Fruit fly (Drosophila melanogaster) whole organism, embryonic: ENCODE data around the gene CG33127.
A peak's percentile ranks its signal among the peaks of the same experiment; 100 is the strongest.

ENCODE experiments used
- BEAF-32 ChIP-seq: fragments of 200-800 bp; sonication (Bioruptor generic); optimal IDR thresholded peaks from 3 replicates; lab custom pipeline; 2017; ENCODE audit warnings: missing biosample characterization, missing genetic modification characterization, mild to moderate bottlenecking, moderate library complexity, missing genetic modification reagents
- BtbVII ChIP-seq: fragments of 200-800 bp; sonication (Bioruptor generic); optimal IDR thresholded peaks from 3 replicates; lab custom pipeline; 2017; ENCODE audit warnings: missing biosample characterization, mild to moderate bottlenecking, missing genetic modification characterization
- CG1024 ChIP-seq: fragments of 200-800 bp; sonication (Bioruptor generic); IDR thresholded peaks from 2 replicates; pipeline ENCODE4 v1.3.6; 2022; ENCODE audit warnings: missing biosample characterization, missing genetic modification characterization
- CG11398 ChIP-seq: fragments of 200-800 bp; sonication (Bioruptor generic); optimal IDR thresholded peaks from 2 replicates; lab custom pipeline; 2016; ENCODE audit warnings: missing biosample characterization, missing genetic modification characterization
- CG11456 ChIP-seq: fragments of 200-800 bp; sonication (Bioruptor generic); IDR thresholded peaks from 3 replicates; pipeline ENCODE4 v1.3.6; 2022; ENCODE audit warnings: missing biosample characterization, missing genetic modification characterization
- CG11696 ChIP-seq: fragments of 200-800 bp; sonication (Bioruptor generic); IDR thresholded peaks from 2 replicates; pipeline ENCODE4 v1.3.6; 2022; ENCODE audit warnings: missing biosample characterization, missing genetic modification characterization
- CG13296 ChIP-seq: fragments of 200-800 bp; sonication (Bioruptor generic); optimal IDR thresholded peaks from 3 replicates; lab custom pipeline; 2018; ENCODE audit warnings: missing biosample characterization, mild to moderate bottlenecking, missing genetic modification characterization
- CG14014 ChIP-seq: fragments of 200-800 bp; sonication (Bioruptor generic); IDR thresholded peaks from 2 replicates; pipeline ENCODE4 v1.3.6; 2022; ENCODE audit warnings: missing biosample characterization, missing genetic modification characterization
- CG14667 ChIP-seq: fragments of 200-800 bp; sonication (Bioruptor generic); IDR thresholded peaks from 2 replicates; pipeline ENCODE4 v1.3.6; 2022; ENCODE audit warnings: missing biosample characterization, missing genetic modification characterization
- CG14710 ChIP-seq: fragments of 200-800 bp; sonication (Bioruptor generic); optimal IDR thresholded peaks from 3 replicates; lab custom pipeline; 2019; ENCODE audit warnings: missing biosample characterization, mild to moderate bottlenecking, missing genetic modification characterization, moderate library complexity
- CG16779 ChIP-seq: fragments of 200-800 bp; sonication (Bioruptor generic); IDR thresholded peaks from 2 replicates; pipeline ENCODE4 v1.3.6; 2022; ENCODE audit warnings: missing biosample characterization, missing genetic modification characterization
- CG18599 ChIP-seq: fragments of 200-800 bp; sonication (Bioruptor generic); optimal IDR thresholded peaks from 3 replicates; lab custom pipeline; 2017; ENCODE audit warnings: missing biosample characterization, missing genetic modification characterization, mild to moderate bottlenecking, moderate library complexity, missing genetic modification reagents
- CG18619 ChIP-seq: fragments of 200-800 bp; sonication (Bioruptor generic); optimal IDR thresholded peaks from 3 replicates; lab custom pipeline; 2017; ENCODE audit warnings: missing biosample characterization, mild to moderate bottlenecking, missing genetic modification characterization
- CG2199 ChIP-seq: fragments of 200-800 bp; sonication (Bioruptor generic); IDR thresholded peaks from 3 replicates; pipeline ENCODE4 v1.3.6; 2022; ENCODE audit warnings: missing biosample characterization, missing genetic modification characterization
- CG6813 ChIP-seq: fragments of 200-800 bp; sonication (Bioruptor generic); optimal IDR thresholded peaks from 2 replicates; lab custom pipeline; 2017; ENCODE audit warnings: missing biosample characterization, missing genetic modification characterization, mild to moderate bottlenecking, moderate library complexity, missing genetic modification reagents
- CG7357 ChIP-seq: fragments of 200-800 bp; sonication (Bioruptor generic); IDR thresholded peaks from 3 replicates; pipeline ENCODE4 v1.3.6; 2022; ENCODE audit warnings: missing biosample characterization, missing genetic modification characterization
- CG7556 ChIP-seq: fragments of 200-800 bp; sonication (Bioruptor generic); optimal IDR thresholded peaks from 2 replicates; lab custom pipeline; 2017; ENCODE audit warnings: missing biosample characterization, mild to moderate bottlenecking, missing genetic modification characterization
- CG7963 ChIP-seq: fragments of 200-800 bp; sonication (Bioruptor generic); IDR thresholded peaks from 3 replicates; pipeline ENCODE4 v1.3.6; 2022; ENCODE audit warnings: missing biosample characterization, missing genetic modification characterization; ENCODE audit not compliant: partially characterized antibody
- CG8290 ChIP-seq, 3 experiments: fragments of 200-800 bp; sonication (Bioruptor generic); optimal IDR thresholded peaks; 2 replicates each; lab custom pipeline; 2016 to 2019; ENCODE audit warnings: missing biosample characterization in 3 of 3, missing genetic modification characterization in 3 of 3, mild to moderate bottlenecking in 2 of 3, moderate library complexity in 1 of 3
- CG8765 ChIP-seq: fragments of 200-800 bp; sonication (Bioruptor generic); IDR thresholded peaks from 2 replicates; pipeline ENCODE4 v1.3.6; 2022; ENCODE audit warnings: missing biosample characterization, missing genetic modification characterization
- CG9727 ChIP-seq: fragments of 200-800 bp; sonication (Bioruptor generic); optimal IDR thresholded peaks from 3 replicates; lab custom pipeline; 2017; ENCODE audit warnings: missing biosample characterization, mild to moderate bottlenecking, missing genetic modification characterization
- D19A ChIP-seq: fragments of 200-800 bp; optimal IDR thresholded peaks from 3 replicates; lab custom pipeline; 2019; ENCODE audit warnings: missing biosample characterization, mild to moderate bottlenecking, missing genetic modification characterization, moderate library complexity
- Fer2 ChIP-seq: fragments of 200-800 bp; sonication (Bioruptor generic); optimal IDR thresholded peaks from 2 replicates; lab custom pipeline; 2018; ENCODE audit warnings: missing biosample characterization, mild to moderate bottlenecking, missing genetic modification characterization, moderate library complexity
- HmgD ChIP-seq: fragments of 200-800 bp; sonication (Bioruptor generic); optimal IDR thresholded peaks from 3 replicates; lab custom pipeline; 2016; ENCODE audit warnings: missing biosample characterization, missing genetic modification characterization
- Mad ChIP-seq: fragments of 200-800 bp; sonication (Bioruptor generic); optimal IDR thresholded peaks from 2 replicates; lab custom pipeline; 2016; ENCODE audit warnings: missing biosample characterization, missing genetic modification characterization
- Max ChIP-seq: fragments of 200-800 bp; sonication (Bioruptor generic); optimal IDR thresholded peaks from 2 replicates; lab custom pipeline; 2016; ENCODE audit warnings: missing biosample characterization, mild to moderate bottlenecking, missing genetic modification characterization
- Pdp1 ChIP-seq, 2 experiments: fragments of 200-800 bp; sonication (Bioruptor generic); optimal IDR thresholded peaks; 3 replicates each; lab custom pipeline; 2016; ENCODE audit warnings: missing biosample characterization in 2 of 2, missing genetic modification characterization in 2 of 2, mild to moderate bottlenecking in 1 of 2, moderate library complexity in 1 of 2
- Rfx ChIP-seq: fragments of 200-800 bp; sonication (Bioruptor generic); IDR thresholded peaks from 2 replicates; pipeline ENCODE4 v1.3.6; 2022; ENCODE audit warnings: missing biosample characterization, missing genetic modification characterization
- Ssrp ChIP-seq: fragments of 200-800 bp; sonication (Bioruptor generic); optimal IDR thresholded peaks from 2 replicates; lab custom pipeline; 2018; ENCODE audit warnings: missing biosample characterization, mild to moderate bottlenecking, missing genetic modification characterization, moderate library complexity
- ab ChIP-seq: fragments of 200-800 bp; sonication (Bioruptor generic); optimal IDR thresholded peaks from 2 replicates; lab custom pipeline; 2016; ENCODE audit warnings: missing biosample characterization, missing genetic modification characterization
- ac ChIP-seq: fragments of 200-800 bp; sonication (Bioruptor generic); optimal IDR thresholded peaks from 3 replicates; lab custom pipeline; 2017; ENCODE audit warnings: missing biosample characterization, mild to moderate bottlenecking, missing genetic modification characterization
- aop ChIP-seq: fragments of 200-800 bp; sonication (Bioruptor generic); IDR thresholded peaks from 2 replicates; pipeline ENCODE4 v1.3.6; 2022; ENCODE audit warnings: missing biosample characterization, missing genetic modification characterization
- ash1 ChIP-seq: fragments of 200-800 bp; sonication (Bioruptor generic); optimal IDR thresholded peaks from 2 replicates; lab custom pipeline; 2018; ENCODE audit warnings: missing biosample characterization, mild to moderate bottlenecking, missing genetic modification characterization
- bigmax ChIP-seq: fragments of 200-800 bp; sonication (Bioruptor generic); optimal IDR thresholded peaks from 2 replicates; lab custom pipeline; 2018; ENCODE audit warnings: missing biosample characterization, mild to moderate bottlenecking, missing genetic modification characterization
- bowl ChIP-seq: fragments of 200-800 bp; sonication (Bioruptor generic); IDR thresholded peaks from 2 replicates; pipeline ENCODE4 v1.3.6; 2022; ENCODE audit warnings: missing biosample characterization, missing genetic modification characterization
- cad ChIP-seq: fragments of >200 bp; optimal IDR thresholded peaks from 2 replicates; lab custom pipeline; 2017; ENCODE audit warnings: missing biosample characterization, missing genetic modification characterization
- cato ChIP-seq: fragments of 200-800 bp; sonication (Bioruptor generic); optimal IDR thresholded peaks from 2 replicates; lab custom pipeline; 2016; ENCODE audit warnings: missing biosample characterization, missing genetic modification characterization, borderline replicate concordance
- caup ChIP-seq: fragments of 200-800 bp; sonication (Bioruptor generic); optimal IDR thresholded peaks from 3 replicates; lab custom pipeline; 2017; ENCODE audit warnings: missing biosample characterization, mild to moderate bottlenecking, missing genetic modification characterization, moderate library complexity; ENCODE audit not compliant: severe bottlenecking
- emc ChIP-seq: fragments of 200-800 bp; sonication (Bioruptor generic); optimal IDR thresholded peaks from 2 replicates; lab custom pipeline; 2016; ENCODE audit warnings: missing biosample characterization, missing genetic modification characterization
- lbe ChIP-seq: fragments of 200-800 bp; sonication (Bioruptor generic); optimal IDR thresholded peaks from 2 replicates; lab custom pipeline; 2016; ENCODE audit warnings: missing biosample characterization, mild to moderate bottlenecking, missing genetic modification characterization
- lola ChIP-seq, 3 experiments: fragments of >200 bp in 2 of 3; fragments of 200-800 bp in 1 of 3; sonication (Bioruptor generic) in 1 of 3; optimal IDR thresholded peaks; 2 replicates each; lab custom pipeline; 2017 to 2019; ENCODE audit warnings: missing biosample characterization in 3 of 3, missing genetic modification characterization in 3 of 3, mild to moderate bottlenecking in 1 of 3, moderate library complexity in 1 of 3
- mld ChIP-seq: fragments of 200-800 bp; sonication (Bioruptor generic); IDR thresholded peaks from 3 replicates; pipeline ENCODE4 v1.3.6; 2022; ENCODE audit warnings: missing biosample characterization, missing genetic modification characterization; ENCODE audit not compliant: partially characterized antibody
- otp ChIP-seq: fragments of 200-800 bp; sonication (Bioruptor generic); IDR thresholded peaks from 3 replicates; pipeline ENCODE4, ENCODE4 v1.3.6; 2022; ENCODE audit warnings: missing biosample characterization, missing genetic modification characterization
- ranshi ChIP-seq: fragments of 200-800 bp; sonication (Bioruptor generic); IDR thresholded peaks from 2 replicates; pipeline ENCODE4 v1.3.6; 2022; ENCODE audit warnings: missing biosample characterization, missing genetic modification characterization
- tio ChIP-seq: fragments of 200-800 bp; sonication (Bioruptor generic); optimal IDR thresholded peaks from 2 replicates; lab custom pipeline; 2017; ENCODE audit warnings: missing biosample characterization, missing genetic modification characterization, inconsistent platforms
- ttk ChIP-seq: fragments of 200-800 bp; sonication (Bioruptor generic); IDR thresholded peaks from 2 replicates; pipeline ENCODE4 v2.1.2; 2022; ENCODE audit warnings: missing biosample characterization, missing genetic modification characterization
- tx ChIP-seq: fragments of 200-800 bp; sonication (Bioruptor generic); optimal IDR thresholded peaks from 2 replicates; lab custom pipeline; 2016; ENCODE audit warnings: missing biosample characterization, missing genetic modification characterization
- unpg ChIP-seq: fragments of 200-800 bp; sonication (Bioruptor generic); optimal IDR thresholded peaks from 3 replicates; lab custom pipeline; 2018; ENCODE audit warnings: missing biosample characterization, mild to moderate bottlenecking, missing genetic modification characterization, moderate library complexity
- yki ChIP-seq: fragments of >200 bp; optimal IDR thresholded peaks from 3 replicates; lab custom pipeline; 2018
- zen2 ChIP-seq: fragments of 200-800 bp; sonication (Bioruptor generic); IDR thresholded peaks from 3 replicates; pipeline ENCODE4 v1.3.6; 2022; ENCODE audit warnings: missing biosample characterization, missing genetic modification characterization; ENCODE audit not compliant: partially characterized antibody

CG33127 gene

DNA sequence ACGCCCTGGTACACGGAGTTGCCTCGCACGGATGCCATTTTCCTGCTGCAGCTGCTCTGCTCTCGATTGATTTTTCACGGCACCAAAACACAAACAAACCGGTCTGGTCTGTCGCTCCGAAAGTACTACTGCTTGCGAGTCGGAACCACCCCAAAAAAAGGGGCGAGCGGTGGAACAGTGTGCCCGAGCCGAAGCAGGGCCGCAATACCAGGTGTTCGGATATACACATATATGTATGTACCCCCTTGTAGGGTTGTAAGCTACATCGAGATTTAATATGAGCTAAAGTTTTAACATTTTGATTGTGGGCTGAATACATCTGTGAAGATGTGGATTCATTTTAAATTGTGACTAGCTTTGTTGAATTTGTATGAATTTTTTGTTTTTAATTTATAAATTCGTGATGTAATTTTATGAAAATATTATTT, 36.3 kb upstream of the CG33127 start (continued):
- TF ChIP-seq BtbVII (peak; percentile 1), CG7556 (GFP tag; lab: Kevin White, UChicago) (peak; percentile 43), otp (peak; percentile 31; the same call in 1 of the 3 replicates), ash1 (GFP tag; lab: Kevin White, UChicago) (no peak), CG14014 (peak; percentile 21; the same call in 1 of the 2 replicates), CG13296 (GFP tag; lab: Kevin White, UChicago) (peak; percentile 54), aop (no peak), CG7963 (GFP tag; lab: Robert Waterston, UW) (no peak), ttk (GFP tag; lab: Robert Waterston, UW) (peak; percentile 79), bowl (GFP tag; lab: Robert Waterston, UW) (no peak), CG18619 (GFP tag; lab: Kevin White, UChicago) (peak; percentile 13), bigmax (GFP tag; lab: Kevin White, UChicago) (no peak), Ssrp (no peak), CG11456 (GFP tag; lab: Robert Waterston, UW) (0 out of 3 replicates have a peak, but pooled peaks have one; percentile 68), CG1024 (GFP tag; lab: Robert Waterston, UW) (no peak), CG8765 (GFP tag; lab: Robert Waterston, UW) (no peak), HmgD (no peak), emc (GFP tag; lab: Kevin White, UChicago) (no peak), lbe (no peak), CG16779 (GFP tag; lab: Robert Waterston, UW) (peak; percentile 50; the same call in 1 of the 2 replicates), ab (GFP tag; lab: Kevin White, UChicago) (peak; percentile 9), Pdp1 (GFP tag; optimal IDR thresholded peaks at IDR 0.05; lab: Kevin White, UChicago) (peak; percentile 23 to 26), CG9727 (GFP tag; lab: Kevin White, UChicago) (peak; percentile 53), CG14710 (tag; lab: Kevin White, UChicago) (peak; percentile 65), lola (GFP tag; optimal IDR thresholded peaks at IDR 0.05; lab: Kevin White, UChicago) (peak in 1 of 3 experiments; percentile 36), CG18599 (GFP tag; lab: Kevin White, UChicago) (peak; percentile 70), tx (GFP tag; lab: Kevin White, UChicago) (peak; percentile 31), mld (GFP tag; lab: Robert Waterston, UW) (no peak), D19A (tag; lab: Kevin White, UChicago) (peak; percentile 62), zen2 (0 out of 3 replicates have a peak, but pooled peaks have one; percentile 44), CG14667 (no peak), cato (GFP tag; lab: Kevin White, UChicago) (no peak), CG2199 (GFP tag; lab: Robert Waterston, UW) (0 out of 3 replicates have a peak, but pooled peaks have one; percentile 18), CG11398 (no peak), ac (peak; percentile 19), CG6813 (GFP tag; lab: Kevin White, UChicago) (peak; percentile 65), BEAF-32 (GFP tag; lab: Kevin White, UChicago) (peak; percentile 31), Rfx (GFP tag; lab: Robert Waterston, UW) (peak; percentile 75), yki (lab: Kevin White, UChicago) (no peak), CG11696 (GFP tag; lab: Robert Waterston, UW) (no peak), CG8290 (GFP tag; optimal IDR thresholded peaks at IDR 0.05; lab: Kevin White, UChicago) (peak; percentile 59), CG8290 (tag; optimal IDR thresholded peaks at IDR 0.05; lab: Kevin White, UChicago) (peak; percentile 8 to 88), CG7357 (no peak), Mad (GFP tag; lab: Kevin White, UChicago) (peak; percentile 33), cad (no peak), unpg (GFP tag; lab: Kevin White, UChicago) (peak; percentile 58), Max (GFP tag; lab: Kevin White, UChicago) (peak; percentile 0), tio (no peak), Fer2 (tag; lab: Kevin White, UChicago) (no peak), ranshi (GFP tag; lab: Robert Waterston, UW) (peak; percentile 39; the same call in 1 of the 2 replicates), caup (GFP tag; lab: Kevin White, UChicago) (peak; percentile 71)
